Fruit fly (Drosophila melanogaster) whole organism, embryonic: Measurements from ENCODE around the gene Cyt-c-p.

Source experiments
- Bgb ChIP-seq: fragments of 200-800 bp; sonication (Bioruptor generic); IDR thresholded peaks from 2 replicates; pipeline ENCODE4 v1.3.6; 2022; ENCODE audit warnings: missing biosample characterization, missing genetic modification characterization; ENCODE audit not compliant: partially characterized antibody
- CG10366 ChIP-seq: fragments of 200-800 bp; sonication (Bioruptor generic); IDR thresholded peaks from 2 replicates; pipeline ENCODE4 v1.3.6; 2022; ENCODE audit warnings: missing biosample characterization, missing genetic modification characterization
- CG10543 ChIP-seq: fragments of 200-800 bp; sonication (Bioruptor generic); optimal IDR thresholded peaks from 3 replicates; lab custom pipeline; 2017; ENCODE audit warnings: missing biosample characterization, mild to moderate bottlenecking, missing genetic modification characterization, moderate library complexity
- CG12219 ChIP-seq: fragments of 200-800 bp; sonication (Bioruptor generic); optimal IDR thresholded peaks from 3 replicates; lab custom pipeline; 2018; ENCODE audit warnings: missing biosample characterization, mild to moderate bottlenecking, missing genetic modification characterization
- CG12391 ChIP-seq: fragments of 200-800 bp; sonication (Bioruptor generic); optimal IDR thresholded peaks from 3 replicates; lab custom pipeline; 2018; ENCODE audit warnings: missing biosample characterization, mild to moderate bottlenecking, missing genetic modification characterization, moderate library complexity
- CG16815 ChIP-seq: fragments of 200-800 bp; sonication (Bioruptor generic); optimal IDR thresholded peaks from 3 replicates; lab custom pipeline; 2017; ENCODE audit warnings: missing biosample characterization, mild to moderate bottlenecking, missing genetic modification characterization
- CG17361 ChIP-seq: fragments of 200-800 bp; sonication (Bioruptor generic); IDR thresholded peaks from 3 replicates; pipeline ENCODE4 v1.3.6; 2022; ENCODE audit warnings: missing biosample characterization, missing genetic modification characterization
- CG17802 ChIP-seq: fragments of 200-800 bp; sonication (Bioruptor generic); optimal IDR thresholded peaks from 2 replicates; lab custom pipeline; 2018; ENCODE audit warnings: missing biosample characterization, mild to moderate bottlenecking, missing genetic modification characterization, moderate library complexity
- CG30020 ChIP-seq: fragments of 200-800 bp; optimal IDR thresholded peaks from 2 replicates; lab custom pipeline; 2019; ENCODE audit warnings: missing biosample characterization, mild to moderate bottlenecking, missing genetic modification characterization, moderate library complexity
- CG31388 ChIP-seq: fragments of 200-800 bp; sonication (Bioruptor generic); optimal IDR thresholded peaks from 2 replicates; lab custom pipeline; 2016; ENCODE audit warnings: missing biosample characterization, missing genetic modification characterization
- CG32772 ChIP-seq: fragments of 200-800 bp; sonication (Bioruptor generic); IDR thresholded peaks from 2 replicates; pipeline ENCODE4 v1.3.6; 2022; ENCODE audit warnings: missing biosample characterization, missing genetic modification characterization
- CG6254 ChIP-seq: fragments of 200-800 bp; sonication (Bioruptor generic); optimal IDR thresholded peaks from 3 replicates; lab custom pipeline; 2017; ENCODE audit warnings: mild to moderate bottlenecking, missing biosample characterization, missing genetic modification reagents, missing genetic modification characterization
- CG6765 ChIP-seq: fragments of 200-800 bp; sonication (Bioruptor generic); optimal IDR thresholded peaks from 3 replicates; lab custom pipeline; 2017; ENCODE audit warnings: missing biosample characterization, mild to moderate bottlenecking, missing genetic modification characterization
- CG8388 ChIP-seq: fragments of 200-800 bp; sonication (Bioruptor generic); optimal IDR thresholded peaks from 2 replicates; lab custom pipeline; 2019; ENCODE audit warnings: missing biosample characterization, mild to moderate bottlenecking, missing genetic modification characterization, moderate library complexity
- CG9609 ChIP-seq: fragments of 200-800 bp; sonication (Bioruptor generic); optimal IDR thresholded peaks from 3 replicates; lab custom pipeline; 2016; ENCODE audit warnings: missing biosample characterization, missing genetic modification characterization
- CoRest ChIP-seq: fragments of 200-800 bp; sonication (Bioruptor generic); optimal IDR thresholded peaks from 3 replicates; lab custom pipeline; 2018; ENCODE audit warnings: missing biosample characterization, mild to moderate bottlenecking, missing genetic modification characterization, moderate library complexity
- Dll ChIP-seq: fragments of 200-800 bp; sonication (Bioruptor generic); IDR thresholded peaks from 4 replicates; pipeline ENCODE4 v1.3.6; 2022; ENCODE audit warnings: missing biosample characterization, missing genetic modification characterization; ENCODE audit not compliant: partially characterized antibody
- Ets97D ChIP-seq: fragments of 200-800 bp; sonication (Bioruptor generic); optimal IDR thresholded peaks from 3 replicates; lab custom pipeline; 2016; ENCODE audit warnings: missing biosample characterization, missing genetic modification characterization
- Mad ChIP-seq: fragments of 200-800 bp; sonication (Bioruptor generic); optimal IDR thresholded peaks from 2 replicates; lab custom pipeline; 2016; ENCODE audit warnings: missing biosample characterization, missing genetic modification characterization
- Meics ChIP-seq: fragments of 200-800 bp; sonication (Bioruptor generic); optimal IDR thresholded peaks from 2 replicates; lab custom pipeline; 2017; ENCODE audit warnings: missing biosample characterization, mild to moderate bottlenecking, missing genetic modification characterization
- Neu2 ChIP-seq: fragments of 200-800 bp; sonication (Bioruptor generic); optimal IDR thresholded peaks from 3 replicates; lab custom pipeline; 2016; ENCODE audit warnings: missing biosample characterization, missing genetic modification characterization, borderline replicate concordance
- Nf-YB ChIP-seq: fragments of 200-800 bp; sonication (Bioruptor generic); optimal IDR thresholded peaks from 3 replicates; lab custom pipeline; 2019; ENCODE audit warnings: missing biosample characterization, mild to moderate bottlenecking, missing genetic modification characterization, moderate library complexity
- Rfx ChIP-seq: fragments of 200-800 bp; sonication (Bioruptor generic); IDR thresholded peaks from 2 replicates; pipeline ENCODE4 v1.3.6; 2022; ENCODE audit warnings: missing biosample characterization, missing genetic modification characterization
- Six4 ChIP-seq: fragments of 200-800 bp; sonication (Bioruptor generic); optimal IDR thresholded peaks from 2 replicates; lab custom pipeline; 2016; ENCODE audit warnings: missing biosample characterization, missing genetic modification characterization
- Sox100B ChIP-seq: fragments of 200-800 bp; sonication (Bioruptor generic); optimal IDR thresholded peaks from 3 replicates; lab custom pipeline; 2018; ENCODE audit warnings: missing biosample characterization, mild to moderate bottlenecking, missing genetic modification characterization
- Sry-β ChIP-seq: fragments of 200-800 bp; sonication (Bioruptor generic); optimal IDR thresholded peaks from 2 replicates; lab custom pipeline; 2018; ENCODE audit warnings: missing biosample characterization, mild to moderate bottlenecking, missing genetic modification characterization, moderate library complexity
- TFAM ChIP-seq: fragments of 200-800 bp; sonication (Bioruptor generic); optimal IDR thresholded peaks from 2 replicates; lab custom pipeline; 2017; ENCODE audit warnings: missing biosample characterization, missing genetic modification characterization, inconsistent platforms
- Usf ChIP-seq: fragments of 200-800 bp; sonication (Bioruptor generic); optimal IDR thresholded peaks from 2 replicates; lab custom pipeline; 2017; ENCODE audit warnings: missing genotype, missing biosample characterization, missing genetic modification characterization
- al ChIP-seq: fragments of 200-800 bp; sonication (Bioruptor generic); IDR thresholded peaks from 2 replicates; pipeline ENCODE4 v1.3.6; 2022; ENCODE audit warnings: missing biosample characterization, missing genetic modification characterization
- bowl ChIP-seq: fragments of 200-800 bp; sonication (Bioruptor generic); IDR thresholded peaks from 2 replicates; pipeline ENCODE4 v1.3.6; 2022; ENCODE audit warnings: missing biosample characterization, missing genetic modification characterization
- dmrt11E ChIP-seq: fragments of 200-800 bp; sonication (Bioruptor generic); optimal IDR thresholded peaks from 3 replicates; lab custom pipeline; 2018; ENCODE audit warnings: missing biosample characterization, mild to moderate bottlenecking, missing genetic modification characterization, moderate library complexity
- dpn ChIP-seq, 2 experiments: fragments of 200-800 bp; sonication (Bioruptor generic); optimal IDR thresholded peaks; 3 replicates each; lab custom pipeline; 2016; ENCODE audit warnings: missing biosample characterization in 2 of 2, missing genetic modification characterization in 2 of 2
- esg ChIP-seq: fragments of 200-800 bp; sonication (Bioruptor generic); conservative IDR thresholded peaks from 2 replicates; pipeline ENCODE4 v1.3.6; 2022; ENCODE audit warnings: missing biosample characterization, missing genetic modification characterization
- gcm2 ChIP-seq: fragments of 200-800 bp; sonication (Bioruptor generic); optimal IDR thresholded peaks from 2 replicates; lab custom pipeline; 2016; ENCODE audit warnings: missing biosample characterization, missing genetic modification characterization
- grau ChIP-seq: fragments of 200-800 bp; optimal IDR thresholded peaks from 3 replicates; lab custom pipeline; 2019; ENCODE audit warnings: missing biosample characterization, mild to moderate bottlenecking, missing genetic modification characterization, moderate library complexity
- ham ChIP-seq: fragments of 200-800 bp; sonication (Bioruptor generic); IDR thresholded peaks from 2 replicates; pipeline ENCODE4 v1.3.6; 2022; ENCODE audit warnings: missing biosample characterization, missing genetic modification characterization
- hb ChIP-seq: fragments of 200-800 bp; sonication (Bioruptor generic); IDR thresholded peaks from 3 replicates; pipeline ENCODE4 v1.3.6; 2022; ENCODE audit warnings: missing biosample characterization, missing genetic modification characterization; ENCODE audit not compliant: partially characterized antibody
- hbn ChIP-seq: fragments of 200-800 bp; sonication (Bioruptor generic); IDR thresholded peaks from 2 replicates; pipeline ENCODE4 v1.3.6; 2022; ENCODE audit warnings: missing biosample characterization, missing genetic modification characterization; ENCODE audit not compliant: partially characterized antibody
- jigr1 ChIP-seq: fragments of 200-800 bp; sonication (Bioruptor generic); IDR thresholded peaks from 3 replicates; pipeline ENCODE4 v1.3.6; 2022; ENCODE audit warnings: missing biosample characterization, missing genetic modification characterization
- jumu ChIP-seq: fragments of 200-800 bp; sonication (Bioruptor generic); optimal IDR thresholded peaks from 3 replicates; lab custom pipeline; 2016; ENCODE audit warnings: missing biosample characterization, missing genetic modification characterization
- mirr ChIP-seq: fragments of 200-800 bp; sonication (Bioruptor generic); optimal IDR thresholded peaks from 3 replicates; lab custom pipeline; 2018; ENCODE audit warnings: missing biosample characterization, mild to moderate bottlenecking, missing genetic modification characterization
- nau ChIP-seq: fragments of 200-800 bp; sonication (Bioruptor generic); optimal IDR thresholded peaks from 3 replicates; lab custom pipeline; 2017; ENCODE audit warnings: missing biosample characterization, mild to moderate bottlenecking, missing genetic modification characterization, missing genetic modification reagents
- pho ChIP-seq: fragments of 200-800 bp; sonication (Bioruptor generic); optimal IDR thresholded peaks from 2 replicates; lab custom pipeline; 2016; ENCODE audit warnings: missing biosample characterization, missing genetic modification characterization
- schlank ChIP-seq: fragments of 200-800 bp; sonication (Bioruptor generic); optimal IDR thresholded peaks from 2 replicates; lab custom pipeline; 2018; ENCODE audit warnings: missing biosample characterization, mild to moderate bottlenecking, missing genetic modification characterization
- sens ChIP-seq: fragments of 200-800 bp; sonication (Bioruptor generic); peaks from one replicate; lab custom pipeline; 2016; ENCODE audit warnings: missing biosample characterization, missing genetic modification characterization
- sisA ChIP-seq: fragments of 200-800 bp; sonication (Bioruptor generic); IDR thresholded peaks from 2 replicates; pipeline ENCODE4 v1.3.6; 2022; ENCODE audit warnings: missing biosample characterization, missing genetic modification characterization
- tgo ChIP-seq: fragments of 200-800 bp; sonication (Bioruptor generic); IDR thresholded peaks from 3 replicates; pipeline ENCODE4 v1.3.6; 2022; ENCODE audit warnings: missing biosample characterization, missing genetic modification characterization
- trem ChIP-seq: fragments of 200-800 bp; optimal IDR thresholded peaks from 3 replicates; lab custom pipeline; 2019; ENCODE audit warnings: missing biosample characterization, mild to moderate bottlenecking, missing genetic modification characterization, moderate library complexity
- ttk ChIP-seq: fragments of 200-800 bp; sonication (Bioruptor generic); IDR thresholded peaks from 2 replicates; pipeline ENCODE4 v2.1.2; 2022; ENCODE audit warnings: missing biosample characterization, missing genetic modification characterization
- tx ChIP-seq: fragments of 200-800 bp; sonication (Bioruptor generic); optimal IDR thresholded peaks from 2 replicates; lab custom pipeline; 2016; ENCODE audit warnings: missing biosample characterization, missing genetic modification characterization
- wek ChIP-seq: fragments of 200-800 bp; sonication (Bioruptor generic); optimal IDR thresholded peaks from 3 replicates; lab custom pipeline; 2018; ENCODE audit warnings: missing biosample characterization, mild to moderate bottlenecking, missing genetic modification characterization, moderate library complexity

Cyt-c-p gene

dm6 chr2L:16703753-16704152 is 16.0 kb upstream of the Cyt-c-p start (continued):
- TF ChIP-seq sisA (GFP tag; lab: Robert Waterston, UW) = no peak; the same call in 1 of the 2 replicates
- TF ChIP-seq CG10543 (GFP tag; lab: Kevin White, UChicago) = peak; percentile 70
- TF ChIP-seq Six4 (GFP tag; lab: Kevin White, UChicago) = no peak
- peak; percentile 48 to 54 for TF ChIP-seq dpn (GFP tag; optimal IDR thresholded peaks at IDR 0.05; lab: Kevin White, UChicago)
- no peak for TF ChIP-seq CG16815 (GFP tag; lab: Kevin White, UChicago)
- peak; percentile 69 for TF ChIP-seq CG30020 (tag; lab: Kevin White, UChicago)
- TF ChIP-seq CG10366 (GFP tag; lab: Robert Waterston, UW) = peak; percentile 75
- TF ChIP-seq Meics (GFP tag; lab: Kevin White, UChicago) = no peak
- no peak for TF ChIP-seq nau (GFP tag; lab: Kevin White, UChicago)
- TF ChIP-seq CG6765 (GFP tag; lab: Kevin White, UChicago) = no peak
- no peak for TF ChIP-seq CG17802 (tag; lab: Kevin White, UChicago)
- TF ChIP-seq grau (tag; lab: Kevin White, UChicago) = peak; percentile 66
- TF ChIP-seq CG32772 = no peak
- TF ChIP-seq Usf (GFP tag; lab: Kevin White, UChicago) = no peak
- no peak for TF ChIP-seq dmrt11E (tag; lab: Kevin White, UChicago)
- peak; percentile 70 for TF ChIP-seq CoRest (tag; lab: Kevin White, UChicago)
- TF ChIP-seq CG31388 (GFP tag; lab: Kevin White, UChicago) = peak; percentile 34
- no peak; the same call in 1 of the 2 replicates for TF ChIP-seq hbn (GFP tag; lab: Robert Waterston, UW)
- TF ChIP-seq Dll = no peak
- no peak for TF ChIP-seq bowl
- peak; percentile 3 for TF ChIP-seq CG12219 (GFP tag; lab: Kevin White, UChicago)
- TF ChIP-seq gcm2 (GFP tag; lab: Kevin White, UChicago) = no peak
- no peak for TF ChIP-seq wek (GFP tag; lab: Kevin White, UChicago)
- TF ChIP-seq jumu (GFP tag; lab: Kevin White, UChicago) = peak; percentile 27
- no peak for TF ChIP-seq CG6254 (GFP tag; lab: Kevin White, UChicago)
- TF ChIP-seq ttk (GFP tag; lab: Robert Waterston, UW) = no peak
- TF ChIP-seq jigr1 (GFP tag; lab: Robert Waterston, UW) = no peak
- peak; percentile 21; the same call in 1 of the 2 replicates for TF ChIP-seq esg
- TF ChIP-seq CG8388 (GFP tag; lab: Kevin White, UChicago) = no peak
- TF ChIP-seq Bgb (GFP tag; lab: Robert Waterston, UW) = no peak
- TF ChIP-seq mirr (GFP tag; lab: Kevin White, UChicago) = no peak
- TF ChIP-seq TFAM = no peak
- peak; percentile 91 for TF ChIP-seq sens (GFP tag; lab: Kevin White, UChicago)
- no peak for TF ChIP-seq Mad (GFP tag; lab: Kevin White, UChicago)
- TF ChIP-seq hb = no peak
- TF ChIP-seq Rfx (GFP tag; lab: Robert Waterston, UW) = no peak
- no peak for TF ChIP-seq Nf-YB
- TF ChIP-seq schlank (tag; lab: Kevin White, UChicago) = no peak
- TF ChIP-seq Ets97D = no peak
- TF ChIP-seq Neu2 = peak; percentile 74
- peak; percentile 8 for TF ChIP-seq pho (GFP tag; lab: Kevin White, UChicago)
- TF ChIP-seq Sry-β (GFP tag; lab: Kevin White, UChicago) = no peak
- peak; percentile 32 for TF ChIP-seq CG9609 (GFP tag; lab: Kevin White, UChicago)
- peak; percentile 44 for TF ChIP-seq CG12391 (tag; lab: Kevin White, UChicago)
- no peak for TF ChIP-seq CG17361 (GFP tag; lab: Robert Waterston, UW)
- no peak for TF ChIP-seq Sox100B (GFP tag; lab: Kevin White, UChicago)
- no peak for TF ChIP-seq trem
- TF ChIP-seq al (GFP tag; lab: Robert Waterston, UW) = no peak; the same call in 1 of the 2 replicates
- TF ChIP-seq tgo (GFP tag; lab: Robert Waterston, UW) = no peak; the same call in 2 of the 3 replicates
- no peak for TF ChIP-seq ham (GFP tag; lab: Robert Waterston, UW)
- TF ChIP-seq tx (GFP tag; lab: Kevin White, UChicago) = peak; percentile 19
